Fruit fly (Drosophila melanogaster) whole organism, embryonic: Measurements from ENCODE around the gene CG7408.

Source experiments
- Abd-B ChIP-seq: fragments of 200-800 bp; sonication (Bioruptor generic); optimal IDR thresholded peaks from 2 replicates; lab custom pipeline; 2018; ENCODE audit warnings: missing biosample characterization, mild to moderate bottlenecking, missing genetic modification characterization, moderate library complexity
- Atf3 ChIP-seq: fragments of 200-800 bp; sonication (Bioruptor generic); optimal IDR thresholded peaks from 3 replicates; lab custom pipeline; 2016; ENCODE audit warnings: missing biosample characterization, missing genetic modification characterization
- BtbVII ChIP-seq: fragments of 200-800 bp; sonication (Bioruptor generic); optimal IDR thresholded peaks from 3 replicates; lab custom pipeline; 2017; ENCODE audit warnings: missing biosample characterization, mild to moderate bottlenecking, missing genetic modification characterization
- CG10209 ChIP-seq: fragments of 200-800 bp; sonication (Bioruptor generic); optimal IDR thresholded peaks from 3 replicates; lab custom pipeline; 2017; ENCODE audit warnings: missing biosample characterization, mild to moderate bottlenecking, missing genetic modification characterization, missing genetic modification reagents
- CG10543 ChIP-seq: fragments of 200-800 bp; sonication (Bioruptor generic); optimal IDR thresholded peaks from 3 replicates; lab custom pipeline; 2017; ENCODE audit warnings: missing biosample characterization, mild to moderate bottlenecking, missing genetic modification characterization, moderate library complexity
- CG11456 ChIP-seq: fragments of 200-800 bp; sonication (Bioruptor generic); IDR thresholded peaks from 3 replicates; pipeline ENCODE4 v1.3.6; 2022; ENCODE audit warnings: missing biosample characterization, missing genetic modification characterization
- CG12391 ChIP-seq: fragments of 200-800 bp; sonication (Bioruptor generic); optimal IDR thresholded peaks from 3 replicates; lab custom pipeline; 2018; ENCODE audit warnings: missing biosample characterization, mild to moderate bottlenecking, missing genetic modification characterization, moderate library complexity
- CG1602 ChIP-seq: fragments of 200-800 bp; sonication (Bioruptor generic); optimal IDR thresholded peaks from 3 replicates; lab custom pipeline; 2016; ENCODE audit warnings: missing biosample characterization, missing genetic modification characterization
- CG17359 ChIP-seq: fragments of 200-800 bp; sonication (Bioruptor generic); optimal IDR thresholded peaks from 3 replicates; lab custom pipeline; 2018; ENCODE audit warnings: missing biosample characterization, mild to moderate bottlenecking, missing genetic modification characterization, moderate library complexity
- CG2875 ChIP-seq: fragments of 200-800 bp; sonication (Bioruptor generic); optimal IDR thresholded peaks from 2 replicates; lab custom pipeline; 2017; ENCODE audit warnings: missing biosample characterization, mild to moderate bottlenecking, missing genetic modification characterization, missing genetic modification reagents
- CG30403 ChIP-seq: fragments of 200-800 bp; sonication (Bioruptor generic); optimal IDR thresholded peaks from 3 replicates; lab custom pipeline; 2016; ENCODE audit warnings: missing biosample characterization, missing genetic modification characterization
- CG32532 ChIP-seq: fragments of 200-800 bp; sonication (Bioruptor generic); IDR thresholded peaks from 2 replicates; pipeline ENCODE4 v1.3.6; 2022; ENCODE audit warnings: missing biosample characterization, missing genetic modification characterization
- CG6683 ChIP-seq: fragments of 200-800 bp; sonication (Bioruptor generic); optimal IDR thresholded peaks from 2 replicates; lab custom pipeline; 2017; ENCODE audit warnings: missing biosample characterization, mild to moderate bottlenecking, missing genetic modification characterization, missing genetic modification reagents
- CG6689 ChIP-seq: fragments of 200-800 bp; sonication (Bioruptor generic); IDR thresholded peaks from 2 replicates; pipeline ENCODE4 v1.3.6; 2022; ENCODE audit warnings: missing biosample characterization, missing genetic modification characterization
- CG8944 ChIP-seq: fragments of 200-800 bp; sonication (Bioruptor generic); optimal IDR thresholded peaks from 3 replicates; lab custom pipeline; 2016; ENCODE audit warnings: missing biosample characterization, missing genetic modification characterization
- CG9932 ChIP-seq: fragments of 200-800 bp; sonication (Bioruptor generic); IDR thresholded peaks from 2 replicates; pipeline ENCODE4 v1.3.6; 2022; ENCODE audit warnings: missing biosample characterization, missing genetic modification characterization
- Dbx ChIP-seq: fragments of 200-800 bp; sonication (Bioruptor generic); IDR thresholded peaks from 3 replicates; pipeline ENCODE4 v1.3.6; 2022; ENCODE audit warnings: missing biosample characterization, missing genetic modification characterization
- Dek ChIP-seq: fragments of 200-800 bp; sonication (Bioruptor generic); optimal IDR thresholded peaks from 3 replicates; lab custom pipeline; 2019; ENCODE audit warnings: missing biosample characterization, mild to moderate bottlenecking, missing genetic modification characterization, moderate library complexity
- Fer3 ChIP-seq: fragments of 200-800 bp; sonication (Bioruptor generic); optimal IDR thresholded peaks from 2 replicates; lab custom pipeline; 2018; ENCODE audit warnings: missing biosample characterization, mild to moderate bottlenecking, missing genetic modification characterization, moderate library complexity
- Gug ChIP-seq: fragments of 200-800 bp; sonication (Bioruptor generic); IDR thresholded peaks from 4 replicates; pipeline ENCODE4 v1.3.6; 2022; ENCODE audit warnings: missing biosample characterization, missing genetic modification characterization
- H15 ChIP-seq: fragments of 200-800 bp; sonication (Bioruptor generic); IDR thresholded peaks from 3 replicates; pipeline ENCODE4 v1.3.6; 2022; ENCODE audit warnings: missing biosample characterization, missing genetic modification characterization
- HHEX ChIP-seq: fragments of 200-800 bp; sonication (Bioruptor generic); optimal IDR thresholded peaks from 3 replicates; lab custom pipeline; 2017; ENCODE audit warnings: missing biosample characterization, mild to moderate bottlenecking, missing genetic modification characterization, missing genetic modification reagents
- HLH3B ChIP-seq: fragments of 200-800 bp; sonication (Bioruptor generic); IDR thresholded peaks from 2 replicates; pipeline ENCODE4 v1.3.6; 2022; ENCODE audit warnings: missing biosample characterization, missing genetic modification characterization
- HmgD ChIP-seq: fragments of 200-800 bp; sonication (Bioruptor generic); optimal IDR thresholded peaks from 3 replicates; lab custom pipeline; 2016; ENCODE audit warnings: missing biosample characterization, missing genetic modification characterization
- Hr78 ChIP-seq, 2 experiments: fragments of 200-800 bp in 1 of 2; fragments of >200 bp in 1 of 2; sonication (Bioruptor generic) in 1 of 2; optimal IDR thresholded peaks; 2 replicates each; lab custom pipeline; 2017 to 2019; ENCODE audit warnings: missing biosample characterization in 2 of 2, missing genetic modification characterization in 2 of 2, mild to moderate bottlenecking in 1 of 2, moderate library complexity in 1 of 2
- Side ChIP-seq: fragments of 200-800 bp; sonication (Bioruptor generic); optimal IDR thresholded peaks from 2 replicates; lab custom pipeline; 2016; ENCODE audit warnings: missing biosample characterization, missing genetic modification characterization
- Six4 ChIP-seq: fragments of 200-800 bp; sonication (Bioruptor generic); optimal IDR thresholded peaks from 2 replicates; lab custom pipeline; 2016; ENCODE audit warnings: missing biosample characterization, missing genetic modification characterization
- Trl ChIP-seq, 3 experiments: fragments of >200 bp in 2 of 3; fragments of 200-800 bp in 1 of 3; sonication (Bioruptor generic) in 1 of 3; optimal IDR thresholded peaks; 2 replicates in 1 of 3; 3 replicates in 2 of 3; lab custom pipeline; 2016 to 2017; ENCODE audit warnings: missing biosample characterization in 1 of 3, missing genetic modification characterization in 1 of 3
- ase ChIP-seq: fragments of 200-800 bp; sonication (Bioruptor generic); IDR thresholded peaks from 3 replicates; pipeline ENCODE4 v1.3.6; 2022; ENCODE audit warnings: missing biosample characterization, missing genetic modification characterization
- bab2 ChIP-seq: fragments of 200-800 bp; sonication (Bioruptor generic); optimal IDR thresholded peaks from 2 replicates; lab custom pipeline; 2016; ENCODE audit warnings: missing biosample characterization, missing genetic modification characterization
- cg ChIP-seq: fragments of 200-800 bp; sonication (Bioruptor generic); optimal IDR thresholded peaks from 3 replicates; lab custom pipeline; 2019; ENCODE audit warnings: missing biosample characterization, mild to moderate bottlenecking, missing genetic modification characterization, moderate library complexity
- corto ChIP-seq: fragments of 200-800 bp; sonication (Bioruptor generic); optimal IDR thresholded peaks from 2 replicates; lab custom pipeline; 2016; ENCODE audit warnings: missing biosample characterization, mild to moderate bottlenecking, missing genetic modification characterization, moderate library complexity
- eve ChIP-seq, 2 experiments: fragments of >200 bp; optimal IDR thresholded peaks; 2 replicates each; lab custom pipeline; 2017; ENCODE audit warnings: missing biosample characterization in 2 of 2, missing genetic modification characterization in 2 of 2
- ftz-f1 ChIP-seq: fragments of 200-800 bp; sonication (Bioruptor generic); optimal IDR thresholded peaks from 2 replicates; lab custom pipeline; 2016; ENCODE audit warnings: missing biosample characterization, missing genetic modification characterization
- jing ChIP-seq: fragments of 200-800 bp; sonication (Bioruptor generic); optimal IDR thresholded peaks from 2 replicates; lab custom pipeline; 2018; ENCODE audit warnings: missing biosample characterization, mild to moderate bottlenecking, missing genetic modification characterization
- lab ChIP-seq: fragments of 200-800 bp; sonication (Bioruptor generic); optimal IDR thresholded peaks from 3 replicates; lab custom pipeline; 2017; ENCODE audit warnings: missing biosample characterization, missing genetic modification characterization, mild to moderate bottlenecking, moderate library complexity, missing genetic modification reagents
- lov ChIP-seq, 2 experiments: fragments of 200-800 bp in 1 of 2; fragments of >200 bp in 1 of 2; sonication (Bioruptor generic) in 1 of 2; IDR thresholded peaks in 1 of 2; optimal IDR thresholded peaks in 1 of 2; 2 replicates in 1 of 2; 3 replicates in 1 of 2; pipeline versions ENCODE4 v1.3.6 to Lab custom; 2017 to 2022; ENCODE audit warnings: missing biosample characterization in 1 of 2, missing genetic modification characterization in 1 of 2
- peb ChIP-seq: fragments of 200-800 bp; sonication (Bioruptor generic); IDR thresholded peaks from 2 replicates; pipeline ENCODE4 v1.3.6; 2022; ENCODE audit warnings: missing biosample characterization, missing genetic modification characterization
- row ChIP-seq: fragments of 200-800 bp; sonication (Bioruptor generic); IDR thresholded peaks from 3 replicates; pipeline ENCODE4 v1.3.6; 2022; ENCODE audit warnings: missing biosample characterization, missing genetic modification characterization
- scrt ChIP-seq: fragments of 200-800 bp; sonication (Bioruptor generic); optimal IDR thresholded peaks from 2 replicates; lab custom pipeline; 2018; ENCODE audit warnings: missing biosample characterization, mild to moderate bottlenecking, missing genetic modification characterization, moderate library complexity
- sd ChIP-seq: fragments of 200-800 bp; sonication (Bioruptor generic); optimal IDR thresholded peaks from 3 replicates; lab custom pipeline; 2018; ENCODE audit warnings: missing biosample characterization, mild to moderate bottlenecking, missing genetic modification characterization, moderate library complexity
- sens ChIP-seq: fragments of 200-800 bp; sonication (Bioruptor generic); peaks from one replicate; lab custom pipeline; 2016; ENCODE audit warnings: missing biosample characterization, missing genetic modification characterization
- sqz ChIP-seq: fragments of 200-800 bp; sonication (Bioruptor generic); optimal IDR thresholded peaks from 3 replicates; lab custom pipeline; 2018; ENCODE audit warnings: missing biosample characterization, mild to moderate bottlenecking, missing genetic modification characterization
- sug ChIP-seq: fragments of 200-800 bp; optimal IDR thresholded peaks from 2 replicates; lab custom pipeline; 2019; ENCODE audit warnings: missing biosample characterization, mild to moderate bottlenecking, missing genetic modification characterization, moderate library complexity
- vnd ChIP-seq: fragments of 200-800 bp; sonication (Bioruptor generic); IDR thresholded peaks from 3 replicates; pipeline ENCODE4 v1.3.6; 2022; ENCODE audit warnings: missing biosample characterization, missing genetic modification characterization; ENCODE audit not compliant: partially characterized antibody
- zen ChIP-seq: fragments of 200-800 bp; sonication (Bioruptor generic); optimal IDR thresholded peaks from 3 replicates; lab custom pipeline; 2018; ENCODE audit warnings: missing biosample characterization, mild to moderate bottlenecking, missing genetic modification characterization, moderate library complexity

The CG7408 gene

dm6 chr3L:17841085-17841606 is 37.8 kb upstream of the CG7408 start, which contains the start of gene CG5577 (continued):
- peak; percentile 51; the same call in 1 of the 2 replicates for TF ChIP-seq CG9932
- peak; percentile 74 for TF ChIP-seq sug (tag; lab: Kevin White, UChicago)
- TF ChIP-seq zen (tag; lab: Kevin White, UChicago), result no peak
- TF ChIP-seq Trl (optimal IDR thresholded peaks at IDR 0.05; lab: Kevin White, UChicago), result peak; percentile 38 to 75
- peak; percentile 9 for TF ChIP-seq Trl (GFP tag; optimal IDR thresholded peaks at IDR 0.05; lab: Kevin White, UChicago)
- peak; percentile 68 for TF ChIP-seq CG32532
- TF ChIP-seq ase, result peak; percentile 39; the same call in 1 of the 3 replicates
- TF ChIP-seq CG6689 (GFP tag; lab: Robert Waterston, UW), result peak; percentile 32; the same call in 1 of the 2 replicates

dm6 chr3L:17842892-17843703 is 35.8 kb upstream of the CG7408 start, which contains the start of gene CG5567:
CG5567 (minus strand) TSS chr3L:17843544.
- no peak for TF ChIP-seq Gug (GFP tag; lab: Robert Waterston, UW)
- TF ChIP-seq Fer3 (tag; lab: Kevin White, UChicago), result peak; percentile 30
- TF ChIP-seq corto (GFP tag; lab: Kevin White, UChicago), result no peak
- TF ChIP-seq CG17359, result peak; percentile 9
- no peak for TF ChIP-seq CG12391
- TF ChIP-seq CG2875, result no peak
- TF ChIP-seq H15, result no peak
- TF ChIP-seq Dbx, result no peak
- TF ChIP-seq ftz-f1, result peak; percentile 88
- TF ChIP-seq scrt (GFP tag; lab: Kevin White, UChicago), result peak; percentile 85
- no peak for TF ChIP-seq peb (GFP tag; lab: Robert Waterston, UW)
- no peak for TF ChIP-seq CG30403 (GFP tag; lab: Kevin White, UChicago)
- TF ChIP-seq sens (GFP tag; lab: Kevin White, UChicago), result peak; percentile 82
- TF ChIP-seq Dek (tag; lab: Kevin White, UChicago), result no peak
- no peak for TF ChIP-seq Abd-B (GFP tag; lab: Kevin White, UChicago)
- no peak for TF ChIP-seq CG1602
- TF ChIP-seq row (GFP tag; lab: Robert Waterston, UW), result peak; percentile 87
- no peak for TF ChIP-seq cg (GFP tag; lab: Kevin White, UChicago)
- TF ChIP-seq BtbVII (GFP tag; lab: Kevin White, UChicago), result no peak
- TF ChIP-seq Hr78 (GFP tag; optimal IDR thresholded peaks at IDR 0.05; lab: Kevin White, UChicago), result peak in 1 of 2 experiments; percentile 88
- TF ChIP-seq CG10209 (GFP tag; lab: Kevin White, UChicago), result no peak
- TF ChIP-seq sug (tag; lab: Kevin White, UChicago), result peak; percentile 36
- TF ChIP-seq CG8944, result no peak
- no peak for TF ChIP-seq eve (GFP tag; optimal IDR thresholded peaks at IDR 0.05; lab: Kevin White, UChicago)
- peak; percentile 42 for TF ChIP-seq lab (GFP tag; lab: Kevin White, UChicago)
- no peak for TF ChIP-seq HHEX (GFP tag; lab: Kevin White, UChicago)
- no peak for TF ChIP-seq vnd (GFP tag; lab: Robert Waterston, UW)
- TF ChIP-seq CG11456 (GFP tag; lab: Robert Waterston, UW), result no peak
- no peak for TF ChIP-seq CG10543 (GFP tag; lab: Kevin White, UChicago)
- no peak for TF ChIP-seq Six4 (GFP tag; lab: Kevin White, UChicago)
- 0 out of 2 replicates have a peak, but pooled peaks have one; percentile 16 for TF ChIP-seq HLH3B (GFP tag; lab: Robert Waterston, UW)
- no peak for TF ChIP-seq jing (GFP tag; lab: Kevin White, UChicago)
- no peak for TF ChIP-seq Side (GFP tag; lab: Kevin White, UChicago)
- no peak for TF ChIP-seq Atf3 (GFP tag; lab: Kevin White, UChicago)
- no peak for TF ChIP-seq bab2
- TF ChIP-seq sd, result peak; percentile 75
- TF ChIP-seq HmgD, result no peak
- TF ChIP-seq sqz (GFP tag; lab: Kevin White, UChicago), result no peak
- TF ChIP-seq lov (optimal IDR thresholded peaks at IDR 0.05; lab: Kevin White, UChicago), result no peak
- TF ChIP-seq lov (GFP tag; IDR thresholded peaks at IDR 0.05; lab: Robert Waterston, UW), result no peak
- no peak for TF ChIP-seq CG6683
